Worm (Caenorhabditis elegans) whole organism, L3 larva: ENCODE measurements around the gene egl-26.

ENCODE experiments used
- R02D3.7 ChIP-seq: fragments of 150-350 bp; optimal IDR thresholded peaks from 2 replicates; lab custom pipeline; 2014; ENCODE audit warnings: missing biosample characterization, missing genetic modification characterization
- aly-2 ChIP-seq: fragments of 150-350 bp; optimal IDR thresholded peaks from 2 replicates; lab custom pipeline; 2014; ENCODE audit warnings: missing biosample characterization, missing genetic modification characterization
- ama-1 ChIP-seq: fragments of 150-350 bp; optimal IDR thresholded peaks from 2 replicates; lab custom pipeline; 2018
- ceh-16 ChIP-seq: sonication (generic microtip); optimal IDR thresholded peaks from 2 replicates; lab custom pipeline; 2017; ENCODE audit warnings: missing biosample characterization, missing genetic modification characterization
- ceh-28 ChIP-seq: fragments of 150-350 bp; optimal IDR thresholded peaks from 2 replicates; lab custom pipeline; 2014; ENCODE audit warnings: missing biosample characterization, missing genetic modification reagents, missing genetic modification characterization
- ceh-82 ChIP-seq: fragments of 150-350 bp; optimal IDR thresholded peaks from 2 replicates; lab custom pipeline; 2014; ENCODE audit warnings: missing biosample characterization, missing genetic modification characterization
- ceh-9 ChIP-seq: sonication (generic microtip); optimal IDR thresholded peaks from 2 replicates; lab custom pipeline; 2018; ENCODE audit warnings: missing biosample characterization, missing genetic modification characterization
- daf-12 ChIP-seq: fragments of 150-350 bp; optimal IDR thresholded peaks from 2 replicates; lab custom pipeline; 2014; ENCODE audit warnings: missing biosample characterization, missing genetic modification reagents, missing genetic modification characterization
- egl-27 ChIP-seq: sonication (generic microtip); optimal IDR thresholded peaks from 4 replicates; lab custom pipeline; 2017; ENCODE audit warnings: missing biosample characterization, missing genetic modification reagents, missing genetic modification characterization
- egl-5 ChIP-seq: fragments of 150-350 bp; optimal IDR thresholded peaks from 2 replicates; lab custom pipeline; 2017; ENCODE audit warnings: missing biosample characterization, missing genetic modification reagents, missing genetic modification characterization, inconsistent platforms
- elt-2 ChIP-seq: sonication (generic microtip); optimal IDR thresholded peaks from 2 replicates; lab custom pipeline; 2016; ENCODE audit warnings: missing genetic modification reagents, mild to moderate bottlenecking, missing genetic modification characterization, missing compliant biosample characterization
- elt-3 ChIP-seq, 3 experiments: fragments of 150-350 bp in 1 of 3; sonication (generic microtip) in 2 of 3; optimal IDR thresholded peaks; 2 replicates in 2 of 3; 4 replicates in 1 of 3; lab custom pipeline; 2014 to 2017; ENCODE audit warnings: missing biosample characterization in 3 of 3, missing genetic modification characterization in 3 of 3
- fkh-10 ChIP-seq: sonication (generic microtip); optimal IDR thresholded peaks from 2 replicates; lab custom pipeline; 2017; ENCODE audit warnings: missing biosample characterization, missing genetic modification reagents, missing genetic modification characterization
- fkh-2 ChIP-seq: fragments of 150-350 bp; optimal IDR thresholded peaks from 2 replicates; lab custom pipeline; 2014; ENCODE audit warnings: missing biosample characterization, missing genetic modification reagents, missing genetic modification characterization
- fos-1 ChIP-seq: fragments of 150-350 bp; optimal IDR thresholded peaks from 2 replicates; lab custom pipeline; 2014; ENCODE audit warnings: missing biosample characterization, missing genetic modification characterization
- hmg-11 ChIP-seq: sonication (generic microtip); optimal IDR thresholded peaks from 2 replicates; lab custom pipeline; 2016; ENCODE audit warnings: missing genetic modification characterization, missing compliant biosample characterization
- jun-1 ChIP-seq: fragments of 150-350 bp; optimal IDR thresholded peaks from 2 replicates; lab custom pipeline; 2014; ENCODE audit warnings: missing biosample characterization, missing genetic modification reagents, missing genetic modification characterization
- lin-15B ChIP-seq: fragments of 150-350 bp; optimal IDR thresholded peaks from 2 replicates; lab custom pipeline; 2014; ENCODE audit warnings: missing biosample characterization, missing genetic modification characterization
- lin-39 ChIP-seq: fragments of 150-350 bp; optimal IDR thresholded peaks from 2 replicates; lab custom pipeline; 2018; ENCODE audit warnings: missing biosample characterization, missing genetic modification reagents, missing genetic modification characterization
- lsy-12 ChIP-seq: sonication (generic microtip); optimal IDR thresholded peaks from 2 replicates; lab custom pipeline; 2016; ENCODE audit warnings: mild to moderate bottlenecking, missing genetic modification characterization, missing compliant biosample characterization
- mdl-1 ChIP-seq: fragments of 150-350 bp; optimal IDR thresholded peaks from 2 replicates; lab custom pipeline; 2014; ENCODE audit warnings: missing biosample characterization, missing genetic modification characterization
- nfya-1 ChIP-seq: sonication (generic microtip); optimal IDR thresholded peaks from 2 replicates; lab custom pipeline; 2017; ENCODE audit warnings: missing genetic modification characterization, mild to moderate bottlenecking, missing compliant biosample characterization, antibody characterized with exemption, moderate library complexity; ENCODE audit not compliant: insufficient read depth
- nhr-11 ChIP-seq: fragments of 150-350 bp; optimal IDR thresholded peaks from 2 replicates; lab custom pipeline; 2014; ENCODE audit warnings: missing biosample characterization, missing genetic modification characterization
- nhr-12 ChIP-seq: fragments of 150-350 bp; optimal IDR thresholded peaks from 2 replicates; lab custom pipeline; 2014; ENCODE audit warnings: missing biosample characterization, missing genetic modification characterization
- nhr-23 ChIP-seq: fragments of 150-350 bp; optimal IDR thresholded peaks from 2 replicates; lab custom pipeline; 2014; ENCODE audit warnings: missing biosample characterization, missing genetic modification reagents, missing genetic modification characterization
- nhr-237 ChIP-seq: fragments of 150-350 bp; optimal IDR thresholded peaks from 2 replicates; lab custom pipeline; 2014; ENCODE audit warnings: missing biosample characterization, missing genetic modification characterization
- nhr-25 ChIP-seq: sonication (generic microtip); optimal IDR thresholded peaks from 2 replicates; lab custom pipeline; 2017; ENCODE audit warnings: missing biosample characterization, missing genetic modification characterization
- nhr-28 ChIP-seq: fragments of 150-350 bp; optimal IDR thresholded peaks from 2 replicates; lab custom pipeline; 2014; ENCODE audit warnings: missing biosample characterization, missing genetic modification characterization
- nhr-43 ChIP-seq: sonication (generic microtip); optimal IDR thresholded peaks from 2 replicates; lab custom pipeline; 2016; ENCODE audit warnings: mild to moderate bottlenecking, missing genetic modification characterization, missing compliant biosample characterization; ENCODE audit not compliant: poor library complexity, severe bottlenecking
- nhr-77 ChIP-seq: fragments of 150-350 bp; optimal IDR thresholded peaks from 2 replicates; lab custom pipeline; 2014; ENCODE audit warnings: missing biosample characterization, missing genetic modification characterization
- pha-4 ChIP-seq: fragments of 150-350 bp; optimal IDR thresholded peaks from 2 replicates; lab custom pipeline; 2014; ENCODE audit warnings: missing biosample characterization, missing genetic modification reagents, missing genetic modification characterization
- pqm-1 ChIP-seq: fragments of 150-350 bp; optimal IDR thresholded peaks from 2 replicates; lab custom pipeline; 2017; ENCODE audit warnings: missing biosample characterization, missing genetic modification characterization, inconsistent platforms
- sea-2 ChIP-seq: fragments of 150-350 bp; sonication (generic microtip); optimal IDR thresholded peaks from 4 replicates; lab custom pipeline; 2014; ENCODE audit warnings: missing biosample characterization, missing genetic modification reagents, missing genetic modification characterization
- snpc-4 ChIP-seq: fragments of 150-350 bp; optimal IDR thresholded peaks from 2 replicates; lab custom pipeline; 2014; ENCODE audit warnings: missing biosample characterization, missing genetic modification characterization
- tbx-2 ChIP-seq: sonication (generic microtip); optimal IDR thresholded peaks from 2 replicates; lab custom pipeline; 2016; ENCODE audit warnings: mild to moderate bottlenecking, missing genetic modification characterization, missing compliant biosample characterization
- unc-39 ChIP-seq: sonication (generic microtip); optimal IDR thresholded peaks from 4 replicates; lab custom pipeline; 2017; ENCODE audit warnings: missing biosample characterization, missing genetic modification characterization
- unc-62 ChIP-seq: fragments of 150-350 bp; sonication (generic microtip); optimal IDR thresholded peaks from 4 replicates; lab custom pipeline; 2014; ENCODE audit warnings: missing biosample characterization, missing genetic modification reagents, missing genetic modification characterization
- zag-1 ChIP-seq: fragments of 150-350 bp; optimal IDR thresholded peaks from 2 replicates; lab custom pipeline; 2014; ENCODE audit warnings: missing biosample characterization, missing genetic modification characterization
- ztf-11 ChIP-seq: fragments of 150-350 bp; optimal IDR thresholded peaks from 2 replicates; lab custom pipeline; 2014; ENCODE audit warnings: missing biosample characterization, missing genetic modification characterization
- ztf-4 ChIP-seq: fragments of 150-350 bp; optimal IDR thresholded peaks from 2 replicates; lab custom pipeline; 2014; ENCODE audit warnings: missing biosample characterization, missing genetic modification characterization

egl-26 gene

ce11 chrII:66322-66721 lies 3.1 kb upstream of the egl-26 start:
- TF ChIP-seq nfya-1 (tag; lab: Kevin White, UChicago): peak; percentile 10
- TF ChIP-seq lin-39: peak; percentile 3
- peak; percentile 3 for TF ChIP-seq elt-2 (tag; lab: Kevin White, UChicago)
- TF ChIP-seq elt-3 (tag; optimal IDR thresholded peaks at IDR 0.05; lab: Kevin White, UChicago): peak in 1 of 3 experiments; percentile 53
- TF ChIP-seq egl-5 (tag; lab: Kevin White, UChicago): no peak
- peak; percentile 76 for TF ChIP-seq nhr-23 (tag; lab: Kevin White, UChicago)
- no peak for TF ChIP-seq fkh-10 (GFP tag; lab: Kevin White, UChicago)
- peak; percentile 56 for TF ChIP-seq hmg-11
- TF ChIP-seq ama-1 (lab: Kevin White, UChicago): no peak
- TF ChIP-seq nhr-43 (tag; lab: Kevin White, UChicago): peak; percentile 72
- TF ChIP-seq ceh-28 (tag; lab: Kevin White, UChicago): no peak
- peak; percentile 28 for TF ChIP-seq jun-1 (tag; lab: Kevin White, UChicago)
- TF ChIP-seq pha-4: peak; percentile 27
- TF ChIP-seq mdl-1: no peak
- TF ChIP-seq nhr-25 (tag; lab: Kevin White, UChicago): peak; percentile 90
- no peak for TF ChIP-seq snpc-4
- TF ChIP-seq sea-2: no peak
- no peak for TF ChIP-seq zag-1
- TF ChIP-seq, all 47 proteins: peak for 10

DNA sequence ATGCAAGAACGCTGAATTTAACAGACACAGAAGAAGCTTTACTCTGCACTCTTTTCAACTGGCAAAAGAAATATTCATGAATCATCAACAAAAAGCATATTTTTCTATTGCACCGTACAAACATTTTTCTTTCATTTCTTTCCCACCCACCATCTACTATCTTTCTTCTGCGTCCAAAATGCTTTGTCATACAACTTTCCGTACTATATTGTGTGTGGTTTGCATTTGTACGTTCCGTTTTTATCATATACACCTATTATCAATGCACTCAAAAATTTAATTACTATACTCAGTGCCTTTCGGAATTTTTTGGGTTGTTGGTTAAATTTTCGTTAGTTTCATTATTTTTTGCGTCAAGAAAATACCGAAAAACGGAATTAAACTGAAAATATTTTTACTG lies 1.8 kb upstream of the egl-26 start:
- TF ChIP-seq nhr-23 (tag; lab: Kevin White, UChicago) (no peak), pqm-1 (tag; lab: Kevin White, UChicago) (peak; percentile 27), elt-2 (tag; lab: Kevin White, UChicago) (peak; percentile 41)
- TF ChIP-seq, all 47 proteins: peak for 2

ce11 chrII:68757-69156 lies 697 bp upstream of the egl-26 start:
- no peak for TF ChIP-seq aly-2 (tag; lab: Kevin White, UChicago)
- TF ChIP-seq nhr-237 (tag; lab: Kevin White, UChicago): no peak

ce11 chrII:73329-73728 lies 3.9 kb downstream of the egl-26 start:
- TF ChIP-seq unc-39 (tag; lab: Kevin White, UChicago) (no peak), fkh-10 (GFP tag; lab: Kevin White, UChicago) (peak; percentile 95)

DNA sequence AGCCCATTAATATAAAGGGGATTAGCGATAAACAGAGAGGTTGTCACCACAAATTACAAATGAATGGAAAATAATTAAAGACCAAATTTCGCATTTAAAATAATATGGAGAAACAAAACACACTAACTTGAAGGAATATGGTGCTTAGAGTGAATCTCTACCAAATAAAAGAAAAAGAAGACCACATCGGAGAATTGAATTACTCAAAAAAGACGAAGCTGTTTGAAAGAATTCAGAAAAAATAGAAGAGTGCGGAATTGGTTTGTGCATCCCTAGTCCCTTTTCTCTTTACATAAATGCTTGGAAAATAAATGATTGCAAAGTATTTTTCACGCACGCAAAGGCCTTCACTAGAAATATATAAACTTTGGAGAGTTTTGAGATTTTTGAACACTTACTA lies 4.4 kb downstream of the egl-26 start:
- no peak for TF ChIP-seq ztf-4 (tag; lab: Kevin White, UChicago)
- TF ChIP-seq ama-1 (lab: Kevin White, UChicago): no peak
- TF ChIP-seq unc-62 (GFP tag; lab: Kevin White, UChicago): no peak
- no peak for TF ChIP-seq pqm-1 (tag; lab: Kevin White, UChicago)
- TF ChIP-seq lin-15B: no peak
- no peak for TF ChIP-seq unc-39 (tag; lab: Kevin White, UChicago)
- no peak for TF ChIP-seq lsy-12 (tag; lab: Kevin White, UChicago)
- TF ChIP-seq egl-5 (tag; lab: Kevin White, UChicago): no peak
- TF ChIP-seq nhr-28 (tag; lab: Kevin White, UChicago): no peak
- TF ChIP-seq nhr-77 (tag; lab: Kevin White, UChicago): no peak
- TF ChIP-seq R02D3.7 (tag; lab: Kevin White, UChicago): no peak
- TF ChIP-seq ceh-82 (tag; lab: Kevin White, UChicago): no peak
- TF ChIP-seq ceh-9 (tag; lab: Kevin White, UChicago): no peak
- TF ChIP-seq nhr-12: no peak
- TF ChIP-seq fos-1 (tag; lab: Kevin White, UChicago): no peak
- TF ChIP-seq mdl-1: no peak
- TF ChIP-seq tbx-2 (tag; lab: Kevin White, UChicago): no peak

- TF ChIP-seq nhr-11 (tag; lab: Kevin White, UChicago) (no peak), R02D3.7 (tag; lab: Kevin White, UChicago) (no peak), egl-27 (tag; lab: Kevin White, UChicago) (no peak), ztf-11 (tag; lab: Kevin White, UChicago) (no peak), tbx-2 (tag; lab: Kevin White, UChicago) (no peak), unc-39 (tag; lab: Kevin White, UChicago) (no peak), ceh-16 (tag; lab: Kevin White, UChicago) (no peak), elt-2 (tag; lab: Kevin White, UChicago) (no peak), ama-1 (lab: Kevin White, UChicago) (no peak), daf-12 (no peak), fkh-2 (no peak), lin-39 (no peak), unc-62 (GFP tag; lab: Kevin White, UChicago) (no peak), egl-5 (tag; lab: Kevin White, UChicago) (no peak), fkh-10 (GFP tag; lab: Kevin White, UChicago) (no peak), nhr-23 (tag; lab: Kevin White, UChicago) (no peak), pha-4 (no peak), mdl-1 (no peak), nfya-1 (tag; lab: Kevin White, UChicago) (no peak), nhr-28 (tag; lab: Kevin White, UChicago) (no peak)
These were observed 6.4 kb downstream of the egl-26 start for ce11 chrII:75831-76230.
